ENCODE assay signal across 1 fruit fly cellular context in genomic region chrX:3436183-3436582, dm6.
A peak's percentile ranks its signal among the peaks of the same experiment; 100 is the strongest.
TF ChIP-seq lines count a peak whose summit lies in the region.

No protein-coding gene starts in this region.

TF ChIP-seq in whole organism, prepupa, 60 proteins besides CTCF, POLR2A, EP300 and RAD21 (continued from another document):
- TF ChIP-seq CG8319 (GFP tag; optimal IDR thresholded peaks at IDR 0.05; lab: Kevin White, UChicago) (no peak), CG11294 (GFP tag; IDR thresholded peaks at IDR 0.05; lab: Robert Waterston, UW) (0 out of 2 replicates have a peak, but pooled peaks have one; percentile 12), CG6854 (GFP tag; optimal IDR thresholded peaks at IDR 0.05; lab: Kevin White, UChicago) (no peak), CG34406 (GFP tag; optimal IDR thresholded peaks at IDR 0.05; lab: Kevin White, UChicago) (peak; percentile 9), CG3919 (GFP tag; optimal IDR thresholded peaks at IDR 0.05; lab: Kevin White, UChicago) (peak; percentile 69), Sox102F (GFP tag; optimal IDR thresholded peaks at IDR 0.05; lab: Kevin White, UChicago) (no peak), fd85E (GFP tag; optimal IDR thresholded peaks at IDR 0.05; lab: Kevin White, UChicago) (no peak), CG9139 (GFP tag; optimal IDR thresholded peaks at IDR 0.05; lab: Kevin White, UChicago) (peak; percentile 28), ss (GFP tag; optimal IDR thresholded peaks at IDR 0.05; lab: Kevin White, UChicago) (peak; percentile 66 to 74), net (GFP tag; optimal IDR thresholded peaks at IDR 0.05; lab: Kevin White, UChicago) (peak; percentile 49), fkh (GFP tag; optimal IDR thresholded peaks at IDR 0.05; lab: Kevin White, UChicago) (no peak), Ets21C (GFP tag; optimal IDR thresholded peaks at IDR 0.05; lab: Kevin White, UChicago) (no peak), CG10669 (GFP tag; optimal IDR thresholded peaks at IDR 0.05; lab: Kevin White, UChicago) (peak; percentile 59), Ets96B (tag; optimal IDR thresholded peaks at IDR 0.05; lab: Kevin White, UChicago) (peak; percentile 59), Hr4 (GFP tag; optimal IDR thresholded peaks at IDR 0.05; lab: Kevin White, UChicago) (peak; percentile 69), CG11902 (GFP tag; optimal IDR thresholded peaks at IDR 0.05; lab: Kevin White, UChicago) (peak; percentile 57), CG7368 (GFP tag; optimal IDR thresholded peaks at IDR 0.05; lab: Kevin White, UChicago) (no peak), Hr38 (GFP tag; optimal IDR thresholded peaks at IDR 0.05; lab: Kevin White, UChicago) (no peak), CG8119 (GFP tag; IDR thresholded peaks at IDR 0.05; lab: Robert Waterston, UW) (peak; percentile 72), salr (GFP tag; optimal IDR thresholded peaks at IDR 0.05; lab: Kevin White, UChicago) (peak in 1 of 2 experiments; percentile 15), dac (GFP tag; optimal IDR thresholded peaks at IDR 0.05; lab: Kevin White, UChicago) (peak; percentile 49), Lpt (GFP tag; optimal IDR thresholded peaks at IDR 0.05; lab: Kevin White, UChicago) (peak; percentile 14), CG31627 (GFP tag; optimal IDR thresholded peaks at IDR 0.05; lab: Kevin White, UChicago) (no peak), CG10631 (GFP tag; optimal IDR thresholded peaks at IDR 0.05; lab: Kevin White, UChicago) (peak; percentile 40), Eip75B (GFP tag; optimal IDR thresholded peaks at IDR 0.05; lab: Kevin White, UChicago) (peak; percentile 37), Smox (GFP tag; optimal IDR thresholded peaks at IDR 0.05; lab: Kevin White, UChicago) (no peak), Blimp-1 (GFP tag; optimal IDR thresholded peaks at IDR 0.05; lab: Kevin White, UChicago) (no peak), cyc (GFP tag; optimal IDR thresholded peaks at IDR 0.05; lab: Kevin White, UChicago) (peak; percentile 32), OdsH (GFP tag; optimal IDR thresholded peaks at IDR 0.05; lab: Kevin White, UChicago) (peak; percentile 54), CG4318 (GFP tag; optimal IDR thresholded peaks at IDR 0.05; lab: Kevin White, UChicago) (peak; percentile 68), vri (GFP tag; optimal IDR thresholded peaks at IDR 0.05; lab: Kevin White, UChicago) (no peak)
